Worm (Caenorhabditis elegans) whole organism, dauer: Measurements from ENCODE around the gene sul-1.

ENCODE experiments used
- unc-62 ChIP-seq: sonication (generic microtip); optimal IDR thresholded peaks from 2 replicates; lab custom pipeline; 2017; ENCODE audit warnings: missing biosample characterization, missing genetic modification reagents, missing genetic modification characterization

The sul-1 gene

DNA sequence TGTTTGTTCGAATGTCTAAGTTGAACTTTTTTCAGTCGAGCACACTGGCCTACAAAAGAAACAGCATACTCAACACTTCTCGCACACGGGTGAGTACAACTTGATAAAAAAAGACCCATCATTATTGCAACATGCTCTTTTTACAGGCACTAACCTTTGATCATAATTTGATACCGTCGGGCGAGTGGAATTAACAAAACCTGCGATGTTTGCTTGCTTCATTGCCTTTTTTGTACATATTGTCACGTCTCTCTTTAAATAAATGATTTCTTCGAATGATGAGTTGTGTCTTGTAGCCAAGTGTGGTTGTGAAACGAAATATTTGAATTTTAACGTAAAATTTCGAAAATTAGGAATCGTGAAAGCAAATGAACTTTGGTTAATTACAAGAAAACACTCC is 14.7 kb upstream of the sul-1 start:
- TF ChIP-seq unc-62 = no peak

DNA sequence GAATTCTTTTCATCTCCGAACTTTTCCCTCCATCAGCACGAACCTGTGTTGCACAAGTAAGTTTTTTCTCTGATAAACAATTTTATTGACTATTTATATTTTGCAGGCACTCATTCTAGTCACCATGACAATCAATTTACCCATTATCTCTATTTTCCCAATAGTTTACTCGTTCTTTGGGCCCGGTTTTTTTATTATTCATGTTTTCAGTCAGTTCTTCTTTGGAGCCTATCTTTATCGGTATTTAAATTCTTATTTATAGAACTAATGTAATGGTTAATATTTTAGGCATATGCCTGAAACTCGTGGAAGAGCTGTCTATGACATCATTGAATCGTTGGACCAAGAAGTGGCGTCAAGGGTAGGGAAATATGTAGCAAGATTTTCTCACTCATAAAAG is 14.3 kb upstream of the sul-1 start:
- TF ChIP-seq unc-62 = no peak

DNA sequence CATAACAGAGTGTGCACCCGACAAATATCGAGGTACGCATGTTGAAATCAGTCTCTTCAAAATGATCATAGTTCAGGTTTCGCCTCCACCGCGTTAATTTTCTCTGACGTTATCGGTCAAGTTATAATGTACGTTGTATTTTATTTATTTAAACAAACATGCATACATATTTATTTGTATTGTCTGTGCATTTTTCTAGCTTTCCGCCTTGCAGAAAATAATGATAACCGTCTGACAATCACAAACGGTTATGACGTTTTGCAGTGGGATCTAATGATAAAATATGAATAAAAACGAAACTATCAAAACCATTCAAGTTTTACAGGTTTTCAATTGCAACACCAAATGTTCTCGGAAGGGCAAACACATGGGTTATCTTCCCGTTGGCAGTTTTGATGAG is 12.5 kb upstream of the sul-1 start:
- no peak for TF ChIP-seq unc-62

DNA sequence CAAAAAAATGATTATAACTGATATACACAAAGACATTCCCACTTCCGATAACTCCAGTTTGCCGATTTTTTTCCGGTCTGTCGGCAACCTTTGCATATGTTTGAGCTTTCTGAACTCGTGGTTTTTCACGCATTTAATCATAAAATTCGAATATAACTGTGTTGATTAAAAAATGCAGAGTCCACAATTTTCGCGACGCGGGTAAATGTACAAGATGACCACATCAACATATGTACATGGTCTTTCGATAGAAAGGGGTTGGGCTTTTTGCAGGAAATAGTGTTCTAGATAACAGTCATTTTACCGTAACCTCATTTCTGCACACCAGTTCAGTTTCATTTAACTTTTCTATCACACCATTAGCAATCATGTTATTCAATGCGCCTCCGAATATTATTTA is 11.6 kb upstream of the sul-1 start, which contains the start of gene K09C4.5:
Gene K09C4.5, plus strand, starts transcription at position 326 of the 400 bp plus-strand sequence.
- no peak for TF ChIP-seq unc-62

DNA sequence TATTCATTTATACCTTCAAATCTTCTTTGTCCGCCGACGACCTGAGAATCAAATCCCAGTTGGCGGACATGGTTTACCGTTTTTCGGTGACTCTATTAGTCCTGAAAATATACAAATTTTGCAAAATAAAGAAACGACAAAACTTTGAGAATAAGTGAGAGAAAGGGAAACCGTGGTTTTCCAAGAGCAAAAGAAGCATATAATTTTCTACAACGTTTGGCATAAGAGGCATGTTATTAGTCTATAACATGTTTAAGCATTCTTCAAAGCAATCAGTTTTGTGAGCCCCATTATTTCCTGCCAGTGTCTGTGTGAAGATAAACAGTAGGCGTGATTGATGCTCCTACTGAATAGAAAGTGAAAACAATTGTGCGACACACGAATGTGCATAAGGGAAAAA is 9.4 kb upstream of the sul-1 start, which contains the start of gene K09C4.10:
Gene K09C4.10, minus strand, starts transcription at position 101 of the 400 bp plus-strand sequence.
- no peak for TF ChIP-seq unc-62

DNA sequence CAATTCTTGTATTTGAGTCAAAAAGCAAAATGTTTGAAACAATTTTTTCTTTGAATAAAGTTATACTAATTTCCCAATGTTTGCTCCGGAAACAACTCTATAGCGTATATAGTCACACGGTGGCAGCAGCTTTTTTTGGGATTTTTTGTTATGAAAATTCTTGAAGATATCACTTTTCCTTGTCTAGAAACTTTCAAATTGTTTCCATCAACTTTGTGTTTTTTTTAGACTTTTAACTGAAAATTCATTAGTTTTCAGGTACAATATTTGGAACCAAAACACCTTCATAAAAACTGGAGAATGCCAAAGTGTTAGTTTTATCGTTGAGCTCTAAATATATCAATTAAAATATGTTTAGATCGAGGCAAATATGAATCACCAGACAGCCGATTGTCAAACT is 1.9 kb upstream of the sul-1 start, which contains the start of gene K09C4.7:
Gene K09C4.7, plus strand, starts transcription at position 301 of the 400 bp plus-strand sequence.
- TF ChIP-seq unc-62 = no peak

DNA sequence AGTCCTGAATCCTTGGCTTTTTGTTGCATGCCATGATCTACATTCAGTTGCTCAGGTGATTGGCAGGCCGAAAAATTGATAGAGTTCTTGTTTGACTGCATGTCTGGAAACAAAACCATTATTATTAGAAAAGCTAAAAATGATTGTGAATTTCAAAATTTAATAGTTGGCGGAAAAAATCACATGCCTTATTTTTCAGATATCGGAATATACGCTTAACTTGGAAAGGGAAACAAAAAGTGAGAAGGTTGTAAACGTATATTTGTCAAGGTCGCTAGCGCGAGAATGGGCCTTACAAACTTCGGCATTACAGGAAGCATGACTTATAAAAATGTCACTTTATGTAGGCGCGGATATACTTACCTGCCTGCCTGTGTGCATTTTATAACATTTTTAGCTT is 967 bp upstream of the sul-1 start, which contains the start of gene K09C4.9:
Gene K09C4.9, minus strand, starts transcription at position 101 of the 400 bp plus-strand sequence.
- TF ChIP-seq unc-62 = no peak

DNA sequence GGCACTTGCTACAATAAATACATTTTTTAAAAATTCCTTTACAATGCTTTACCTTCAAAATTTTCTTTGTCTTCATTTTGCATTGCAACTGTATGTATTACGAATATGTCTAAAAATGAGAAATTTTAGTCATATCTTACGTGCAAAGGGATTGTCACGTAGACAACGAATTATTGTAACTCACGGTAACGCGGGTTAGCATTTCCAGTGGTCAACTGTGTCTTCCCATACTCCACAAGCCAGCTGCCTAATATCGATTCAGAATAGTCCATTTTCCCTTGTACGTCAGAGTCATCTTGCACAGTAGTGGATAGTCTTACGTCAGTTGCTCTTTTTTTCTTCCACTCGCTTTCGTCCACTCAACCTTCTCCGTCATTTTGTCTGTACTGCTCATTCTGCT is 8.1 kb downstream of the sul-1 start, which contains the start of gene fbxb-71:
Gene fbxb-71, plus strand, starts transcription at position 301 of the 400 bp plus-strand sequence.
- no peak for TF ChIP-seq unc-62

DNA sequence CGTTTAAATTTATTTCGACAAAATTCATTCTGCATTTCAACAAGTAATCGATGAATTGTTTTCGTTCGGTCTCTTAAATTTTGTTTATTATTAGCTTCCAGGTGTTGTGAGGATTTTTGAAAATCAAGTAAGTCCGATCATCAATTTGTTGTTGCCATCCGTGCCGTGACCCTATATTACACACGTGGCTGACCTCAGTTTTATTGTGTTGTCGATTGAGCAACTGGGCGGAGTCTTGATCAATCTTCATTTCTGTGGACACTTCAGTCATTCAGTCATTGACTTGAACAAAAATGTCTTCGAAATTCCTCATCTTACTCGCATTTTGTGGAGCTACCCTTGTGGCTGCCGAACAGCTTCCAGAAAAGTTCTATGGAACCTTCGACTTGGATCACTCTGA is 10.2 kb downstream of the sul-1 start, which contains the start of gene lbp-2:
Gene lbp-2, plus strand, starts transcription at position 102 of the 400 bp plus-strand sequence.
- TF ChIP-seq unc-62 = no peak

DNA sequence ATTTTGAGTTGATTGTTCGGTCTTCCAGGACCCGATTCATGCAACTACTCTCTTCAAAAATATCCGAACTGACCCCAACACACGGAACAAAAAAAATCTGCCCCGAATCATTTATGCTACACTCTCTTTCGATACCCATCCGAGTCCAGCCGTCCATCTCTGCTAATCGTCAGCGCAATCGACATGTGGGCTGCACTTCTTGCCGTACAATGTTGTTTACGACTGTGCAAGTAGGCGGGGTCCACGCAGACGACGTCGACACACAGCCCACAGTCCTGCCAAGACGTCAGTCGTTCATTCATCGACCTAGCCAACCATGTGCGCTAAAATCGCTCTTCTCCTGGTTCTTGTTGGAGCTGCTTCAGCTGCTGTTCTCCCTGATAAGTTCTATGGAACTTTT is 11.9 kb downstream of the sul-1 start, which contains the start of gene lbp-1:
Gene lbp-1, plus strand, starts transcription at position 301 of the 400 bp plus-strand sequence.
- no peak for TF ChIP-seq unc-62

DNA sequence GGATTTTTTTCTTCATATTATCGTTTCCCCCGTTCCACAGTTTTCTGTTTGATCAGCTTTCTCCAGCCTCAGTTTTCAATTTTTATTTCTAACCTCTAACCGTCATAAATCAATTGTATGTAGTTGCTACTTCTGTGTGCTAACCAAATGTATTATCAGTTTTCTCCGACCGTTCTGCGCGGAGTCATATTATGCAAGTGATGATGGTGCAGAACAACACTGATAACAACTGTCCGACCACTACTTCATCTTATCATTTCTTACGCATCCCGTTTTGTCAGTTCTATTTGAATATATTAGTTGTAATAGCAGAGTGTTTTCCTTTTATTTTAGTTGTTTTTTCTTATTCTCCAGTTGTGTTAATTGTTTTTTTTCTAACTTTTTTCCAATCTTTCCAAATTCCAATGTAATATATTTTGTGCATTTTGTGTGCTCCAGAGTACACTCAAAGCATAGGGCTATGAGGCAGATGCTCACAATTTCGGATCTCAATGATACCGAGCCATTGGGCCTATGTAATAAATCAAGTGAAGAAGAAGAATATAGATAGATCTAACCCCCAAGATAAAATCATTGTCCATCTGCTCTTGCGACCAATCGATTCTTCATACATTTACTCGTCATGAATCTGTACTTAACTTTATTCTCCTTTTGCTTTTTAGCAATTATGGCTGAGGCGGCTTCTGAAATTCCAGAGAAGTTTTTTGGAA is 13.8 kb downstream of the sul-1 start, which contains the start of gene lbp-3:
Gene lbp-3, plus strand, starts transcription at position 589 of the 710 bp plus-strand sequence.
- TF ChIP-seq unc-62 = no peak

DNA sequence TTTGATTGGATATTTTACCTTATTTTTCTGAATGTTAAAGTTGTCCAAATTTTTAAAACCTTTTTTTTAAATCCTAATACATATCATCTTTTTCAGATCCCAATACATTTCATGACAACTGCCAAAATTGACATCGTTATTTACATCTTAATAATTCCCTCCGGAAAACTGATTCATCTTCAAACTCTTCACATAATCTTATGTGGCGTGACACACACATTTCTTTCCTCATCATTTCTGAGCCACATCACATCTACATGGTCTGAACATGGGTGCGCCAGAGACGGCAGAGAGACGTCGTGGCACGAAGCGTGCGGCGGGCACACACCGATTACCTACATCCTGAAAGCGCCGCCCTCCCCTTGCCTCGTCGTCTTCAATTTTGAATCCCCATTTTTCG is 18.2 kb downstream of the sul-1 start, which contains the start of gene tba-9:
Gene tba-9, plus strand, starts transcription at position 301 of the 400 bp plus-strand sequence.
- TF ChIP-seq unc-62 = no peak

DNA sequence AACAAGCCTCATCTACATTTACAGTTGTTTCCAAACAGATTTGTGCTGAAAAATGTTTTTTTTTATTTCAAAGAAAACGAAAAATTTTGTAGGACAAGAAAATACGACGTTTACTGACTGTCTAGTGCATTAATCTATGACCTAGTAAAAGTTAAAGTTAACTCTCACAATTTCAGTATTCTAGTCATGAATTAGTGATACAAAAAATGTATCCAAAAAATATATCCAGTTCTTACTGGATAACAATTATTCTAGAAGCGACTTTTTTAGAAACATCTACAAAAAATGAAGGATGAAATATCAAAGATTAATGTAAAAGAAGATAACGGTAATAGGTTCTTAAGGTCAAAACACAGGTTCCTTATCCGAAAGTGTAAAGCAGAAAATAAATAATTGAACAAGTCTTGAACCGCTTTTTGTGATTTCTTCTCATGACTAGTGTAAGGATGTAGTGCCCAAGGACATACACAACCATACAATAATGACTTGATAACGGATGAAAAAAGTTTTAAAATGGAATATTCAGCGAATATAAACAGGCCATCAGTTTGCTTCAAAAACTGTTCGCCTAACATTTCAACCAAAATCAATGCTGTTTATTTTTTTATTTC is 20.1 kb downstream of the sul-1 start, which contains the start of gene pqn-37:
Gene pqn-37, minus strand, starts transcription at position 51 of the 611 bp plus-strand sequence.
- TF ChIP-seq unc-62 = no peak

DNA sequence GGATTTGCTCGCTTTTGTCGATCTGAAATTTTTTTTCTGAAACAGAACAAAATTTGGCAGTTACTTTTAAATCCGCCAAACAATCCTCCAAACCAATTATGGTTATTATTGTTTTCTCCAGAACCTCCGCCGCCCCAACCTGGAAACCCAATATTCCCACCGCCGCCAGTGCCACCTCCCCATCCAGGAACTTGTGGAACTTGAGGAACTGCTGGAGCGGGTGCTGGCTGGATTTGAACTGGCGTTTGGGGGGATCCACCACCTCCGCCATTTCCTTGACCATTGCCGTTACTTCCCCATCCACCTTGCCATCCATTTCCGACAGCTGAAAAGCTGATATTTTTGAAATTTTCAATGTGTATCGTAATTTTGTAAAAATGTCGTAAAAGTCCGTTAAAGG is 22.9 kb downstream of the sul-1 start:
- TF ChIP-seq unc-62 = no peak

DNA sequence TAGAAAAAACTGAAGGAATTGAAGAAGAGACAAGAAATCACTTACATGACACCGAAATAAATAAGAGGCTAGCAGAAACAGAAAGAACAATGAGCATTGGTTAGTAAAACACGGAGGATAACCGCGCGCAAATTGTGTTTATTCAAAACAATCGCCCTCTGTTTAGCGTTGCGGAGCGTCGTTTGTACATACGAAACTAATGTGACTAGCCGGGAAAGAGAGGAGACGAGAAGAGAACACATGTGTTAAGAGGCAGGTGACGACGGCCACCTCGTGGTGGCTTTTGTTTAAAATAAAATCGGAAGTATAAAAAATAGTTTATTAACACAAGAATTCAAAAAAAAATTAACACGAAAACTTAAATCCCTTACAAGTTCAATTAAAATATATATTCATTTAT is 24.9 kb downstream of the sul-1 start, which contains the start of gene F40F4.7:
Gene F40F4.7, minus strand, starts transcription at position 122 of the 400 bp plus-strand sequence.
- no peak for TF ChIP-seq unc-62

DNA sequence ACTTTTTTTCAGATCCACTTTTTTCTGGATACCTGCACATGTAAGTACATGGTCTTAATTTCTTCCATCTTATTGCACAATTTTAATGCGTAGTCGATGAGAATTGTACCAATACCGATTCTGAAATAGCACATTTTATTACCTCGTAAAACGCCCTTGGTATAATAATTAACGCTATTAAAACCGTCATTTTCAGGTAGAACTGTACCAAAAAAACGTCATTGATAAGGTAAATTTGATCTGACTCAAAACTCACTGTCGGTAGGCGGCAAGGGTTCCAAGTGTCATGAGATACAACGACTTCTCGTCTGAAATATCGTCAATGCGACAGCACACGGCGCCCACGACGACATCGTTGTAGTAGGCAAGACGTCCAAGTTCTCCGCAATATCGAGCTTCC is 26.3 kb downstream of the sul-1 start:
- TF ChIP-seq unc-62 = no peak

DNA sequence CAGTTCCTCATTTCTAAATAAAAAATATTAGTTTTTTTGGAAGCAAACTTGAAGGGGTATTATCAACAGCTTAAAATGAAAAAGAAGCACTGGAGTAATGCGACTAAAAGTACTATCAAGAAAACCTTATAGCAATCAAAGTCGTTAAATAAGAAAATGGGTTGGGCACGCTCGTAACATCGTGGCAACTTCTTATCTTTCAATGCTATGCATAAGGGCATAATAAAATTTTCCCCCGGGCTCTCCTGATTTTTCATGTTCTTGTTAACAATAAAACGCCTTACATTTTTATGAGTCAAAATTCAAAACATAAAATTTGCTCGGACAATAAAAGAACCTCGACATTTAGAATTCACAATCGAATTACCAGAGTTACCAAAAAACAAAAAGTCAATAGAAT is 27.1 kb downstream of the sul-1 start, which contains the start of gene irg-7:
Gene irg-7, minus strand, starts transcription at position 23 of the 400 bp plus-strand sequence.
- TF ChIP-seq unc-62 = no peak
